Worm (Caenorhabditis elegans) whole organism, L1 larva: ENCODE results near the gene srw-139.

Experiments
- ceh-82 ChIP-seq, 3 experiments: fragments of 150-350 bp in 1 of 3; sonication (generic microtip) in 2 of 3; optimal IDR thresholded peaks; 2 replicates each; lab custom pipeline; 2014 to 2017; ENCODE audit warnings: missing biosample characterization in 3 of 3, missing genetic modification characterization in 3 of 3
- lin-13 ChIP-seq: fragments of 150-350 bp; optimal IDR thresholded peaks from 2 replicates; lab custom pipeline; 2014; ENCODE audit warnings: missing biosample characterization, missing genetic modification reagents, missing genetic modification characterization
- lin-15B ChIP-seq: fragments of 150-350 bp; sonication (generic microtip); optimal IDR thresholded peaks from 3 replicates; lab custom pipeline; 2014; ENCODE audit warnings: missing biosample characterization, missing genetic modification characterization
- skn-1 ChIP-seq: fragments of 150-350 bp; optimal IDR thresholded peaks from 2 replicates; lab custom pipeline; 2014; ENCODE audit warnings: missing biosample characterization, missing genetic modification characterization
- snpc-4 ChIP-seq: fragments of 150-350 bp; optimal IDR thresholded peaks from 2 replicates; lab custom pipeline; 2014; ENCODE audit warnings: missing biosample characterization, missing genetic modification characterization

DNA sequence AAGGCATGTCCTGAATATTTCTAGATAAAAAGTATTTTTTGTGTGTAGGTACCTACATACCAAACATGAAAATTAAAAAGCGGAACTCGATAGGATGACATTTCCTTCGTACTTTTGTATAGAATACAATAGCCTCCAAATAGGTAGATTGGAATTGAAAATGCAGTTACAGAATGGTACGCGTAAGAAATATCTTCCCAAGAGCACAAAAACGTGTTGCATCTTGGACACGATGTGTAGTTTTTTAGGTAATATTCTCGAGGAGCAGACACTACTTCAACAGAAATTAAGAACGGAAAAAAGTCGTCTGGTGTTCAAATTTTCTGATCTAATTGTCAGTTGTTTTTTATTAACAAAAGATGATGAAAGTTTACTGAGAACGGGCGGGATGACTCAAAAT lies 2.2 kb upstream of the srw-139 start, which contains the start of gene srh-85:
- no peak for TF ChIP-seq ceh-82 (tag; optimal IDR thresholded peaks at IDR 0.05; lab: Kevin White, UChicago)
- no peak for TF ChIP-seq skn-1 (tag; lab: Kevin White, UChicago)
- TF ChIP-seq lin-15B (tag; lab: Kevin White, UChicago) = no peak
- TF ChIP-seq snpc-4 (tag; lab: Kevin White, UChicago) = no peak
- TF ChIP-seq lin-13 (GFP tag; lab: Kevin White, UChicago) = no peak
